Fruit fly (Drosophila melanogaster) whole organism, embryonic: ENCODE results near the gene CG16789.

ENCODE experiments used
- ATbp ChIP-seq: fragments of 200-800 bp; sonication (Bioruptor generic); optimal IDR thresholded peaks from 2 replicates; lab custom pipeline; 2017; ENCODE audit warnings: missing biosample characterization, mild to moderate bottlenecking, missing genetic modification characterization, missing genetic modification reagents
- Abd-B ChIP-seq: fragments of 200-800 bp; sonication (Bioruptor generic); optimal IDR thresholded peaks from 2 replicates; lab custom pipeline; 2018; ENCODE audit warnings: missing biosample characterization, mild to moderate bottlenecking, missing genetic modification characterization, moderate library complexity
- CG1024 ChIP-seq: fragments of 200-800 bp; sonication (Bioruptor generic); IDR thresholded peaks from 2 replicates; pipeline ENCODE4 v1.3.6; 2022; ENCODE audit warnings: missing biosample characterization, missing genetic modification characterization
- CG10274 ChIP-seq: fragments of 200-800 bp; sonication (Bioruptor generic); optimal IDR thresholded peaks from 3 replicates; lab custom pipeline; 2017; ENCODE audit warnings: missing biosample characterization, mild to moderate bottlenecking, missing genetic modification characterization
- CG12219 ChIP-seq: fragments of 200-800 bp; sonication (Bioruptor generic); optimal IDR thresholded peaks from 3 replicates; lab custom pipeline; 2018; ENCODE audit warnings: missing biosample characterization, mild to moderate bottlenecking, missing genetic modification characterization
- CG13296 ChIP-seq: fragments of 200-800 bp; sonication (Bioruptor generic); optimal IDR thresholded peaks from 3 replicates; lab custom pipeline; 2018; ENCODE audit warnings: missing biosample characterization, mild to moderate bottlenecking, missing genetic modification characterization
- CG13894 ChIP-seq: fragments of 200-800 bp; sonication (Bioruptor generic); optimal IDR thresholded peaks from 3 replicates; lab custom pipeline; 2018; ENCODE audit warnings: missing biosample characterization, mild to moderate bottlenecking, missing genetic modification characterization, moderate library complexity
- CG1603 ChIP-seq: fragments of 200-800 bp; sonication (Bioruptor generic); optimal IDR thresholded peaks from 2 replicates; lab custom pipeline; 2019; ENCODE audit warnings: missing biosample characterization, mild to moderate bottlenecking, missing genetic modification characterization, moderate library complexity
- CG16779 ChIP-seq: fragments of 200-800 bp; sonication (Bioruptor generic); IDR thresholded peaks from 2 replicates; pipeline ENCODE4 v1.3.6; 2022; ENCODE audit warnings: missing biosample characterization, missing genetic modification characterization
- CG17361 ChIP-seq: fragments of 200-800 bp; sonication (Bioruptor generic); IDR thresholded peaks from 3 replicates; pipeline ENCODE4 v1.3.6; 2022; ENCODE audit warnings: missing biosample characterization, missing genetic modification characterization
- CG17385 ChIP-seq: fragments of 200-800 bp; sonication (Bioruptor generic); optimal IDR thresholded peaks from 3 replicates; lab custom pipeline; 2018; ENCODE audit warnings: missing biosample characterization, mild to moderate bottlenecking, missing genetic modification characterization
- CG17829 ChIP-seq: fragments of 200-800 bp; optimal IDR thresholded peaks from 2 replicates; lab custom pipeline; 2019; ENCODE audit warnings: missing biosample characterization, mild to moderate bottlenecking, missing genetic modification characterization, moderate library complexity
- CG3838 ChIP-seq: fragments of 200-800 bp; sonication (Bioruptor generic); optimal IDR thresholded peaks from 3 replicates; lab custom pipeline; 2016; ENCODE audit warnings: missing biosample characterization, missing genetic modification characterization
- CG4404 ChIP-seq: fragments of 200-800 bp; sonication (Bioruptor generic); IDR thresholded peaks from 2 replicates; pipeline ENCODE4 v1.3.6; 2022; ENCODE audit warnings: missing biosample characterization, missing genetic modification characterization
- CG4617 ChIP-seq: fragments of 200-800 bp; sonication (Bioruptor generic); optimal IDR thresholded peaks from 3 replicates; lab custom pipeline; 2016; ENCODE audit warnings: missing biosample characterization, missing genetic modification characterization, borderline replicate concordance
- CG4707 ChIP-seq: fragments of 200-800 bp; sonication (Bioruptor generic); optimal IDR thresholded peaks from 2 replicates; lab custom pipeline; 2018; ENCODE audit warnings: missing biosample characterization, mild to moderate bottlenecking, missing genetic modification characterization, moderate library complexity
- CG6654 ChIP-seq: fragments of 200-800 bp; sonication (Bioruptor generic); optimal IDR thresholded peaks from 2 replicates; lab custom pipeline; 2017; ENCODE audit warnings: missing biosample characterization, mild to moderate bottlenecking, missing genetic modification characterization
- CG7372 ChIP-seq: fragments of 200-800 bp; sonication (Bioruptor generic); IDR thresholded peaks from 2 replicates; pipeline ENCODE4 v1.3.6; 2022; ENCODE audit warnings: missing biosample characterization, missing genetic modification characterization
- CG7987 ChIP-seq: fragments of 200-800 bp; sonication (Bioruptor generic); optimal IDR thresholded peaks from 2 replicates; lab custom pipeline; 2018; ENCODE audit warnings: missing biosample characterization, mild to moderate bottlenecking, missing genetic modification characterization, moderate library complexity
- CG8281 ChIP-seq: fragments of 200-800 bp; sonication (Bioruptor generic); optimal IDR thresholded peaks from 2 replicates; lab custom pipeline; 2018; ENCODE audit warnings: missing biosample characterization, mild to moderate bottlenecking, missing genetic modification characterization, moderate library complexity
- CrebB ChIP-seq: fragments of 200-800 bp; sonication (Bioruptor generic); optimal IDR thresholded peaks from 3 replicates; lab custom pipeline; 2018; ENCODE audit warnings: missing biosample characterization, mild to moderate bottlenecking, missing genetic modification characterization
- Dref ChIP-seq: fragments of 200-800 bp; sonication (Bioruptor generic); IDR thresholded peaks from 2 replicates; pipeline ENCODE4 v1.3.6; 2022; ENCODE audit warnings: missing biosample characterization, missing genetic modification characterization
- Hr3 ChIP-seq: fragments of 200-800 bp; sonication (Bioruptor generic); optimal IDR thresholded peaks from 3 replicates; lab custom pipeline; 2016; ENCODE audit warnings: missing biosample characterization, missing genetic modification characterization
- Jarid2 ChIP-seq: fragments of 200-800 bp; sonication (Bioruptor generic); optimal IDR thresholded peaks from 3 replicates; lab custom pipeline; 2017; ENCODE audit warnings: mild to moderate bottlenecking, missing biosample characterization, missing genetic modification reagents, missing genetic modification characterization
- NK7.1 ChIP-seq: fragments of 200-800 bp; sonication (Bioruptor generic); optimal IDR thresholded peaks from 3 replicates; lab custom pipeline; 2016; ENCODE audit warnings: missing biosample characterization, missing genetic modification characterization
- Neu2 ChIP-seq: fragments of 200-800 bp; sonication (Bioruptor generic); optimal IDR thresholded peaks from 3 replicates; lab custom pipeline; 2016; ENCODE audit warnings: missing biosample characterization, missing genetic modification characterization, borderline replicate concordance
- Oaz ChIP-seq: fragments of 200-800 bp; sonication (Bioruptor generic); IDR thresholded peaks from 2 replicates; pipeline ENCODE4 v1.3.6; 2022; ENCODE audit warnings: missing biosample characterization, missing genetic modification characterization
- Six4 ChIP-seq: fragments of 200-800 bp; sonication (Bioruptor generic); optimal IDR thresholded peaks from 2 replicates; lab custom pipeline; 2016; ENCODE audit warnings: missing biosample characterization, missing genetic modification characterization
- TFAM ChIP-seq: fragments of 200-800 bp; sonication (Bioruptor generic); optimal IDR thresholded peaks from 2 replicates; lab custom pipeline; 2017; ENCODE audit warnings: missing biosample characterization, missing genetic modification characterization, inconsistent platforms
- Xrp1 ChIP-seq: fragments of 200-800 bp; sonication (Bioruptor generic); IDR thresholded peaks from 2 replicates; pipeline ENCODE4 v1.3.6; 2022; ENCODE audit warnings: missing biosample characterization, missing genetic modification characterization
- az2 ChIP-seq: fragments of 200-800 bp; sonication (Bioruptor generic); optimal IDR thresholded peaks from 3 replicates; lab custom pipeline; 2016; ENCODE audit warnings: missing biosample characterization, missing genetic modification characterization
- cwo ChIP-seq: fragments of 200-800 bp; sonication (Bioruptor generic); optimal IDR thresholded peaks from 3 replicates; lab custom pipeline; 2017; ENCODE audit warnings: missing biosample characterization, missing genetic modification characterization, mild to moderate bottlenecking, moderate library complexity, missing genetic modification reagents
- danr ChIP-seq: fragments of 200-800 bp; sonication (Bioruptor generic); IDR thresholded peaks from 2 replicates; pipeline ENCODE4 v1.3.6; 2022; ENCODE audit warnings: missing biosample characterization, missing genetic modification characterization
- eyg ChIP-seq: fragments of 200-800 bp; sonication (Bioruptor generic); optimal IDR thresholded peaks from 3 replicates; lab custom pipeline; 2016; ENCODE audit warnings: missing biosample characterization, missing genetic modification characterization
- gcm ChIP-seq: fragments of 200-800 bp; sonication (Bioruptor generic); optimal IDR thresholded peaks from 2 replicates; lab custom pipeline; 2019; ENCODE audit warnings: missing biosample characterization, mild to moderate bottlenecking, missing genetic modification characterization, moderate library complexity
- gcm2 ChIP-seq: fragments of 200-800 bp; sonication (Bioruptor generic); optimal IDR thresholded peaks from 2 replicates; lab custom pipeline; 2016; ENCODE audit warnings: missing biosample characterization, missing genetic modification characterization
- her ChIP-seq: fragments of 200-800 bp; sonication (Bioruptor generic); optimal IDR thresholded peaks from 2 replicates; lab custom pipeline; 2016; ENCODE audit warnings: missing biosample characterization, missing genetic modification characterization
- pb ChIP-seq: fragments of 200-800 bp; sonication (Bioruptor generic); optimal IDR thresholded peaks from 3 replicates; lab custom pipeline; 2016; ENCODE audit warnings: missing biosample characterization, missing genetic modification characterization
- pnt ChIP-seq: fragments of 200-800 bp; sonication (Bioruptor generic); optimal IDR thresholded peaks from 3 replicates; lab custom pipeline; 2016; ENCODE audit warnings: missing biosample characterization, missing genetic modification characterization
- prd ChIP-seq, 3 experiments: fragments of >200 bp in 2 of 3; fragments of 200-800 bp in 1 of 3; sonication (Bioruptor generic) in 1 of 3; optimal IDR thresholded peaks in 2 of 3; IDR thresholded peaks in 1 of 3; 2 replicates in 2 of 3; 3 replicates in 1 of 3; pipeline versions ENCODE4 v1.3.6 to Lab custom; 2017 to 2022; ENCODE audit warnings: missing biosample characterization in 1 of 3, missing genetic modification characterization in 1 of 3
- psq ChIP-seq: fragments of 200-800 bp; sonication (Bioruptor generic); optimal IDR thresholded peaks from 2 replicates; lab custom pipeline; 2017; ENCODE audit warnings: missing biosample characterization, missing genetic modification characterization
- rib ChIP-seq: fragments of 200-800 bp; sonication (Bioruptor generic); IDR thresholded peaks from 2 replicates; pipeline ENCODE4 v1.3.6; 2022; ENCODE audit warnings: missing biosample characterization, missing genetic modification characterization
- sens ChIP-seq: fragments of 200-800 bp; sonication (Bioruptor generic); peaks from one replicate; lab custom pipeline; 2016; ENCODE audit warnings: missing biosample characterization, missing genetic modification characterization
- sens-2 ChIP-seq: fragments of 200-800 bp; sonication (Bioruptor generic); IDR thresholded peaks from 2 replicates; pipeline ENCODE4 v1.3.6; 2022; ENCODE audit warnings: missing biosample characterization, missing genetic modification characterization
- slp2 ChIP-seq: fragments of 200-800 bp; sonication (Bioruptor generic); optimal IDR thresholded peaks from 2 replicates; lab custom pipeline; 2016; ENCODE audit warnings: missing biosample characterization, missing genetic modification characterization
- so ChIP-seq: fragments of 200-800 bp; sonication (Bioruptor generic); IDR thresholded peaks from 3 replicates; pipeline ENCODE4 v1.3.6; 2022; ENCODE audit warnings: missing biosample characterization, missing genetic modification characterization
- tll ChIP-seq, 2 experiments: fragments of 200-800 bp in 1 of 2; fragments of >200 bp in 1 of 2; sonication (Bioruptor generic) in 1 of 2; optimal IDR thresholded peaks; 2 replicates each; lab custom pipeline; 2017 to 2019; ENCODE audit warnings: missing biosample characterization in 2 of 2, missing genetic modification characterization in 2 of 2, mild to moderate bottlenecking in 1 of 2, moderate library complexity in 1 of 2
- zen ChIP-seq: fragments of 200-800 bp; sonication (Bioruptor generic); optimal IDR thresholded peaks from 3 replicates; lab custom pipeline; 2018; ENCODE audit warnings: missing biosample characterization, mild to moderate bottlenecking, missing genetic modification characterization, moderate library complexity

Gene CG16789

DNA sequence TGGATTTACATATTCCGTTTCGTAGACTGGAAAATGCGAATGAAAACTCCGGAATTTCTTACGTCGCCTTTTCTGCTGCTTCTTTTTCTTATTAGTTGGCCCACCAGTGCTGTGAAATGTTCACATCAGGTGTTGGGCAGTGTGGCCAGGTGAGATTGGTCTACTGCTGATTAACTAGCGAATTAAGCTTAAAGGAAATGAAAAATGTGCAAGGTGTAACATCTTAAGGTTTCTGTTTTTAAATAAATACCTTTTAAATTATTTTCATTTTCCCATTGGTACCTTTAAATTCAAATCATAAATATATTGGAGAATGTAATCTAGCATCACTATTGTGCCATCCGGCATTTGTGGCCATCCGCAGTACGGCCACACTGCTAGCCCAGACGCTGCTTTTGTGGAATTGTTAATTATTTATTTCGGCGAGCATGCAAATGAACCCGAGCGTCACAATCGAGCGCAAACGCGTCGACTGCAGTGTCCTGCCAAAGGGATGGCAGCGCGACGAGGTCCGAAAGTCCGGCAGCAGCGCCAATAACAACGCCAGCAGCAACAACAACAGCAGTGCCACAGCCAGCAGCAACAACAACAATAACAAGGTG is 6.5 kb upstream of the CG16789 start, which contains the start of the genes AP-1mu and MBD-like (continued):
- TF ChIP-seq sens-2 (GFP tag; lab: Robert Waterston, UW) (no peak), gcm2 (no peak), CG4404 (GFP tag; lab: Robert Waterston, UW) (peak; percentile 73), Jarid2 (GFP tag; lab: Kevin White, UChicago) (no peak), CG17361 (GFP tag; lab: Robert Waterston, UW) (peak; percentile 76), zen (tag; lab: Kevin White, UChicago) (peak; percentile 46), CG10274 (GFP tag; lab: Kevin White, UChicago) (no peak), CG13894 (tag; lab: Kevin White, UChicago) (peak; percentile 11), cwo (GFP tag; lab: Kevin White, UChicago) (no peak), NK7.1 (GFP tag; lab: Kevin White, UChicago) (no peak), CG12219 (GFP tag; lab: Kevin White, UChicago) (no peak), eyg (GFP tag; lab: Kevin White, UChicago) (peak; percentile 19), CG1603 (tag; lab: Kevin White, UChicago) (peak; percentile 59), az2 (GFP tag; lab: Kevin White, UChicago) (peak; percentile 60), slp2 (peak; percentile 56), Neu2 (GFP tag; lab: Kevin White, UChicago) (no peak), rib (GFP tag; lab: Robert Waterston, UW) (peak; percentile 45; the same call in 1 of the 2 replicates), CG4707 (GFP tag; lab: Kevin White, UChicago) (no peak), Dref (GFP tag; lab: Robert Waterston, UW) (0 out of 2 replicates have a peak, but pooled peaks have one; percentile 37), CG13296 (GFP tag; lab: Kevin White, UChicago) (peak; percentile 31), prd (optimal IDR thresholded peaks at IDR 0.05; lab: Kevin White, UChicago) (no peak), prd (GFP tag; IDR thresholded peaks at IDR 0.05; lab: Robert Waterston, UW) (peak; percentile 77), CG16779 (GFP tag; lab: Robert Waterston, UW) (no peak), ATbp (no peak), psq (GFP tag; lab: Kevin White, UChicago) (no peak), Hr3 (GFP tag; lab: Kevin White, UChicago) (peak; percentile 66), CG1024 (GFP tag; lab: Robert Waterston, UW) (no peak), so (GFP tag; lab: Robert Waterston, UW) (no peak), gcm (GFP tag; lab: Kevin White, UChicago) (peak; percentile 38), TFAM (GFP tag; lab: Kevin White, UChicago) (no peak), danr (GFP tag; lab: Robert Waterston, UW) (no peak), Six4 (GFP tag; lab: Kevin White, UChicago) (peak; percentile 20), CG4617 (GFP tag; lab: Kevin White, UChicago) (peak; percentile 96), CG7372 (peak; percentile 60), Xrp1 (peak; percentile 50), CG6654 (GFP tag; lab: Kevin White, UChicago) (no peak), CG7987 (peak; percentile 4), CG17829 (tag; lab: Kevin White, UChicago) (peak; percentile 57), CrebB (no peak), CG17385 (GFP tag; lab: Kevin White, UChicago) (peak; percentile 81), pb (GFP tag; lab: Kevin White, UChicago) (peak; percentile 9), CG8281 (no peak), Oaz (GFP tag; lab: Robert Waterston, UW) (no peak), sens (GFP tag; lab: Kevin White, UChicago) (peak; percentile 92), her (GFP tag; lab: Kevin White, UChicago) (peak; percentile 9), Abd-B (GFP tag; lab: Kevin White, UChicago) (peak; percentile 73), CG3838 (no peak), tll (GFP tag; optimal IDR thresholded peaks at IDR 0.05; lab: Kevin White, UChicago) (no peak), pnt (GFP tag; lab: Kevin White, UChicago) (peak; percentile 50)
